Worm (Caenorhabditis elegans): ENCODE data around the gene Y79H2A.3.

Gene Y79H2A.3

DNA sequence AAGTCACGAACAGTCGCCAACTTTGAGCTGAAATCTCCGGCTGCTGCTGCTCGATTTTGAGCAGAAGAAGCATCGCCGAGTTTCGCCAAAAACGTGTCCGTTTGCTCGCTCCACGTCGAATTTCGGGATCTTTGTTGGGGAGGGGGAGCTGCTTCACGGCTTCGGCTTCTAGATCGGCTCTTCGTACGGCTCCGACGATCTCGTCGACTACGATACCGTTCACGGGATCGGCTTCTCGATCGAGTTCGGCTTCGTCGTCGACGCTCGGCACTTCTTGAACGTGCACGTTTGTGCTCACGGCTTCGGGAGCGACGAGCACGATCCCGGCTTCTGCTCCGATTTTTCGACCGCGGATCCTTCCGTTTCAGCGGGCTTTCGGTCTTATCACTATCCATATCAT lies 14.9 kb downstream of the Y79H2A.3 start:
- TF ChIP-seq skn-1 (tag; optimal IDR thresholded peaks at IDR 0.05) (no peak), D1046.2 (GFP tag; IDR thresholded peaks at IDR 0.05) (no peak), set-16 (GFP tag; IDR thresholded peaks at IDR 0.05) (peak; percentile 88), nhr-237 (tag; optimal IDR thresholded peaks at IDR 0.05) (no peak), nhr-25 (tag; optimal IDR thresholded peaks at IDR 0.05; ENCODE audit: borderline replicate concordance, insufficient read depth) (no peak), mes-2 (tag; optimal IDR thresholded peaks at IDR 0.05; ENCODE audit: poor library complexity, severe bottlenecking) (no peak), lim-7 (GFP tag; IDR thresholded peaks at IDR 0.05) (no peak)

DNA sequence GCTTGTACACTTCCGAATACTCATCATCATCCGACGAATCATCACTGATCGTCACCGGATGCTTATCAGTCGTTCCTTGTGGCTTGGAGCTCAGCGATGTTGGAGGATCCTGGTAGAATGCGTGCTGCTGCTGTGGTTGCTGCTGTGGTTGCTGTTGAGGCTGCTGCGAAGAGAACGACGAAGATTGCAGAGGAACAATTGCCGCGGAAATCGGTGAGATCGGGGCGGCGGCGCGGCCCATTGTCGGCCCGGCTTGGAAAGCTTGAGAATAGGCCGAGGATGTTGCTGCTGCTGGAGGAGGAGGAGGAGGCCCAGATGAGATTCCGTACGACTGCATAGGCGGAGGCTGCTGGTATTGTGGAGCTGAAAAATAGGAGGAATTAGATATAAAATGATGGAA lies 17.8 kb downstream of the Y79H2A.3 start:
- TF ChIP-seq F49E8.2 (tag; optimal IDR thresholded peaks at IDR 0.05; ENCODE audit: borderline replicate concordance) (no peak), ceh-32 (tag; optimal IDR thresholded peaks at IDR 0.05; ENCODE audit: poor library complexity) (no peak), hmg-1.1 (GFP tag; IDR thresholded peaks at IDR 0.05) (no peak), Y105C5A.15 (GFP tag; IDR thresholded peaks at IDR 0.05) (no peak), unc-62 (GFP tag; optimal IDR thresholded peaks at IDR 0.05 in 1 of 2) (peak in 1 of 2 experiments; percentile 13), unc-62 (tag; optimal IDR thresholded peaks at IDR 0.05) (no peak), attf-4 (tag; optimal IDR thresholded peaks at IDR 0.05) (no peak), sdz-12 (GFP tag; optimal IDR thresholded peaks at IDR 0.05) (peak; percentile 26), saeg-2 (GFP tag; IDR thresholded peaks at IDR 0.05) (no peak), Y48G9A.11 (GFP tag; IDR thresholded peaks at IDR 0.05) (no peak), aha-1 (tag) (peak; percentile 86), fkh-10 (GFP tag; optimal IDR thresholded peaks at IDR 0.05) (no peak), Y75B8A.6 (GFP tag; IDR thresholded peaks at IDR 0.05) (no peak), nhr-237 (tag; optimal IDR thresholded peaks at IDR 0.05) (no peak), zfp-2 (tag; optimal IDR thresholded peaks at IDR 0.05) (no peak), ztf-7 (tag; optimal IDR thresholded peaks at IDR 0.05) (no peak), set-16 (GFP tag; IDR thresholded peaks at IDR 0.05) (peak; percentile 90)

ce11 chrIII:12033259-12033658 lies 18.8 kb downstream of the Y79H2A.3 start:
- TF ChIP-seq skn-1 (tag; optimal IDR thresholded peaks at IDR 0.05) (no peak), mep-1 (tag; optimal IDR thresholded peaks at IDR 0.05) (no peak), nhr-11 (tag; optimal IDR thresholded peaks at IDR 0.05) (no peak), lim-7 (GFP tag; IDR thresholded peaks at IDR 0.05) (no peak), ZK337.2 (GFP tag; IDR thresholded peaks at IDR 0.05) (no peak), zfp-2 (tag; optimal IDR thresholded peaks at IDR 0.05) (no peak), ceh-82 (tag; optimal IDR thresholded peaks at IDR 0.05) (no peak), mes-2 (tag; optimal IDR thresholded peaks at IDR 0.05; ENCODE audit: poor library complexity, severe bottlenecking) (no peak), hmg-1.1 (GFP tag; IDR thresholded peaks at IDR 0.05) (no peak)

DNA sequence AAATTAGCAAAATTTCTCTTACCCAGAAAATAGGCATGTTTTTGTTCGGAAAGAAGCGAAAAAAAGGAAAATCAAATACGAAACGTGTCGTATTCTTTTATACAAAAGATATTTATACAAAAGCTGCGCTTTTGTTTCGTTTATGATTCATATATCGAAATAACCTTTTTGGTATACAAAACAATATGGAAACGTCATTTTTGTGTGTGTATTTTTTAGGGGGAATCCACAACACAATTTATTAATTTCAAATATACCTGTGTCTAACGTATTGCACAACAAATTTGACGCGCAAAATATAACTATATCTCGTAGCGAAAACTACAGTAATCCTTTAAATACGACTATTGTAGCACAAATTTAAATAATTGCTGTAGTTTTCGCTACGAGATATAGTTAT lies 21.4 kb downstream of the Y79H2A.3 start, which contains the start of gene Y79H2A.2:
Y79H2A.2 (minus strand) TSS at position 101 of the 400 bp plus-strand sequence.
- TF ChIP-seq dve-1 (tag; optimal IDR thresholded peaks at IDR 0.05; ENCODE audit: insufficient read depth), result peak; percentile 16
- no peak for TF ChIP-seq spr-1 (tag; optimal IDR thresholded peaks at IDR 0.05)

DNA sequence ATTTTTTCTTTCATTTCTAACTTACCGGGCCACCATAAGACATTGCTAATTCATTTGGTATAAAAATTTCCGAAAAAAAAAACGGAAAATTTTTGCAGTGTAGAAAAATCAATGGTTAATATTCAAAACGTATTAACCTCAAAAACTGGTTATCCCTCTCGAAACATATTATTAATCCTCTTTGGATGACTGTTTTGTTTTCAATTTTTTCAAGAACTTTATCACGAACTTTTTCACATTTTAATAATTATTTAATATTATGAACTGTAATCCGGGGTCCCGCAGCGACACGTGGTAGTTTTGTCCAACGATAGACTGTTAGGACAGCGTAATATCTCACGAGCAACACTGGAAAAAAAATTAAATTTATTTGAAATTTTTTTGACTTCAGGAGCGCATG lies 23.3 kb downstream of the Y79H2A.3 start, which contains the start of gene Y79H2A.12:
Y79H2A.12 (minus strand) TSS at position 101 of the 400 bp plus-strand sequence.
- TF ChIP-seq unc-62 (GFP tag; optimal IDR thresholded peaks at IDR 0.05 in 1 of 2), result no peak
- no peak for TF ChIP-seq unc-62 (tag; optimal IDR thresholded peaks at IDR 0.05)
- TF ChIP-seq spr-1 (tag; optimal IDR thresholded peaks at IDR 0.05), result no peak

- TF ChIP-seq nhr-11 (tag; optimal IDR thresholded peaks at IDR 0.05) (no peak), daf-12 (tag; optimal IDR thresholded peaks at IDR 0.05) (no peak), T26A8.4 (GFP tag; IDR thresholded peaks at IDR 0.05) (no peak), aha-1 (tag) (peak; percentile 77), set-16 (GFP tag; IDR thresholded peaks at IDR 0.05) (peak; percentile 51; the same call in 1 of the 2 replicates)
These were observed 29.8 kb downstream of the Y79H2A.3 start for ce11 chrIII:12022281-12022680.
